Fruit fly (Drosophila melanogaster) whole organism, embryonic: ENCODE data around the gene LSm3.

Experiments
- B-H1 ChIP-seq: fragments of 200-800 bp; sonication (Bioruptor generic); IDR thresholded peaks from 3 replicates; pipeline ENCODE4 v1.3.6; 2022; ENCODE audit warnings: missing biosample characterization, missing genetic modification characterization
- CG10267 ChIP-seq: fragments of 200-800 bp; sonication (Bioruptor generic); optimal IDR thresholded peaks from 2 replicates; lab custom pipeline; 2018; ENCODE audit warnings: missing biosample characterization, mild to moderate bottlenecking, missing genetic modification characterization, moderate library complexity
- CG10462 ChIP-seq: fragments of 200-800 bp; sonication (Bioruptor generic); optimal IDR thresholded peaks from 2 replicates; lab custom pipeline; 2016; ENCODE audit warnings: missing biosample characterization, missing genetic modification characterization
- CG12104 ChIP-seq: fragments of 200-800 bp; sonication (Bioruptor generic); optimal IDR thresholded peaks from 3 replicates; lab custom pipeline; 2016; ENCODE audit warnings: missing biosample characterization, missing genetic modification characterization
- CG12299 ChIP-seq: fragments of 200-800 bp; sonication (Bioruptor generic); optimal IDR thresholded peaks from 2 replicates; lab custom pipeline; 2018; ENCODE audit warnings: missing biosample characterization, mild to moderate bottlenecking, missing genetic modification characterization
- CG13123 ChIP-seq: fragments of 200-800 bp; sonication (Bioruptor generic); optimal IDR thresholded peaks from 2 replicates; lab custom pipeline; 2016; ENCODE audit warnings: missing biosample characterization, missing genetic modification characterization
- CG14050 ChIP-seq: fragments of 200-800 bp; sonication (Bioruptor generic); IDR thresholded peaks from 3 replicates; pipeline ENCODE4 v1.3.6; 2022; ENCODE audit warnings: missing biosample characterization, missing genetic modification characterization
- CG14710 ChIP-seq: fragments of 200-800 bp; sonication (Bioruptor generic); optimal IDR thresholded peaks from 3 replicates; lab custom pipeline; 2019; ENCODE audit warnings: missing biosample characterization, mild to moderate bottlenecking, missing genetic modification characterization, moderate library complexity
- CG17385 ChIP-seq: fragments of 200-800 bp; sonication (Bioruptor generic); optimal IDR thresholded peaks from 3 replicates; lab custom pipeline; 2018; ENCODE audit warnings: missing biosample characterization, mild to moderate bottlenecking, missing genetic modification characterization
- CG33557 ChIP-seq: fragments of 200-800 bp; sonication (Bioruptor generic); optimal IDR thresholded peaks from 2 replicates; lab custom pipeline; 2019; ENCODE audit warnings: missing biosample characterization, mild to moderate bottlenecking, missing genetic modification characterization, moderate library complexity
- CG3847 ChIP-seq: fragments of 200-800 bp; sonication (Bioruptor generic); IDR thresholded peaks from 2 replicates; pipeline ENCODE4 v1.3.6; 2022; ENCODE audit warnings: missing biosample characterization, missing genetic modification characterization
- CG6175 ChIP-seq: fragments of 200-800 bp; sonication (Bioruptor generic); IDR thresholded peaks from 3 replicates; pipeline ENCODE4 v1.3.6; 2022; ENCODE audit warnings: missing biosample characterization, missing genetic modification characterization
- CG6654 ChIP-seq: fragments of 200-800 bp; sonication (Bioruptor generic); optimal IDR thresholded peaks from 2 replicates; lab custom pipeline; 2017; ENCODE audit warnings: missing biosample characterization, mild to moderate bottlenecking, missing genetic modification characterization
- CG6689 ChIP-seq: fragments of 200-800 bp; sonication (Bioruptor generic); IDR thresholded peaks from 2 replicates; pipeline ENCODE4 v1.3.6; 2022; ENCODE audit warnings: missing biosample characterization, missing genetic modification characterization
- CG7357 ChIP-seq: fragments of 200-800 bp; sonication (Bioruptor generic); IDR thresholded peaks from 3 replicates; pipeline ENCODE4 v1.3.6; 2022; ENCODE audit warnings: missing biosample characterization, missing genetic modification characterization
- CG8388 ChIP-seq: fragments of 200-800 bp; sonication (Bioruptor generic); optimal IDR thresholded peaks from 2 replicates; lab custom pipeline; 2019; ENCODE audit warnings: missing biosample characterization, mild to moderate bottlenecking, missing genetic modification characterization, moderate library complexity
- CG9437 ChIP-seq: fragments of 200-800 bp; sonication (Bioruptor generic); optimal IDR thresholded peaks from 2 replicates; lab custom pipeline; 2018; ENCODE audit warnings: missing biosample characterization, mild to moderate bottlenecking, missing genetic modification characterization
- CG9609 ChIP-seq: fragments of 200-800 bp; sonication (Bioruptor generic); optimal IDR thresholded peaks from 3 replicates; lab custom pipeline; 2016; ENCODE audit warnings: missing biosample characterization, missing genetic modification characterization
- Camta ChIP-seq: fragments of 200-800 bp; sonication (Bioruptor generic); optimal IDR thresholded peaks from 2 replicates; lab custom pipeline; 2016; ENCODE audit warnings: missing biosample characterization, missing genetic modification characterization
- D19A ChIP-seq: fragments of 200-800 bp; optimal IDR thresholded peaks from 3 replicates; lab custom pipeline; 2019; ENCODE audit warnings: missing biosample characterization, mild to moderate bottlenecking, missing genetic modification characterization, moderate library complexity
- Deaf1 ChIP-seq: fragments of 200-800 bp; optimal IDR thresholded peaks from 3 replicates; lab custom pipeline; 2019; ENCODE audit warnings: missing biosample characterization, mild to moderate bottlenecking, missing genetic modification characterization, moderate library complexity
- Drgx ChIP-seq: fragments of 200-800 bp; sonication (Bioruptor generic); IDR thresholded peaks from 2 replicates; pipeline ENCODE4 v1.3.6; 2022; ENCODE audit warnings: missing biosample characterization, missing genetic modification characterization
- Fer1 ChIP-seq: fragments of 200-800 bp; sonication (Bioruptor generic); optimal IDR thresholded peaks from 2 replicates; lab custom pipeline; 2017; ENCODE audit warnings: missing biosample characterization, mild to moderate bottlenecking, missing genetic modification characterization
- Gsc ChIP-seq: fragments of 200-800 bp; sonication (Bioruptor generic); IDR thresholded peaks from 2 replicates; pipeline ENCODE4 v1.3.6; 2022; ENCODE audit warnings: missing biosample characterization, missing genetic modification characterization
- H2.0 ChIP-seq: fragments of 200-800 bp; sonication (Bioruptor generic); IDR thresholded peaks from 2 replicates; pipeline ENCODE4 v1.3.6; 2022; ENCODE audit warnings: missing biosample characterization, missing genetic modification characterization
- HHEX ChIP-seq: fragments of 200-800 bp; sonication (Bioruptor generic); optimal IDR thresholded peaks from 3 replicates; lab custom pipeline; 2017; ENCODE audit warnings: missing biosample characterization, mild to moderate bottlenecking, missing genetic modification characterization, missing genetic modification reagents
- Lpt ChIP-seq: fragments of >200 bp; optimal IDR thresholded peaks from 2 replicates; lab custom pipeline; 2018; ENCODE audit warnings: missing biosample characterization, missing genetic modification characterization
- Mad ChIP-seq: fragments of 200-800 bp; sonication (Bioruptor generic); optimal IDR thresholded peaks from 2 replicates; lab custom pipeline; 2016; ENCODE audit warnings: missing biosample characterization, missing genetic modification characterization
- NK7.1 ChIP-seq: fragments of 200-800 bp; sonication (Bioruptor generic); optimal IDR thresholded peaks from 3 replicates; lab custom pipeline; 2016; ENCODE audit warnings: missing biosample characterization, missing genetic modification characterization
- Nf-YC ChIP-seq: fragments of 200-800 bp; optimal IDR thresholded peaks from 3 replicates; lab custom pipeline; 2019; ENCODE audit warnings: missing biosample characterization, mild to moderate bottlenecking, missing genetic modification characterization, moderate library complexity
- Rfx ChIP-seq: fragments of 200-800 bp; sonication (Bioruptor generic); IDR thresholded peaks from 2 replicates; pipeline ENCODE4 v1.3.6; 2022; ENCODE audit warnings: missing biosample characterization, missing genetic modification characterization
- Sox100B ChIP-seq: fragments of 200-800 bp; sonication (Bioruptor generic); optimal IDR thresholded peaks from 3 replicates; lab custom pipeline; 2018; ENCODE audit warnings: missing biosample characterization, mild to moderate bottlenecking, missing genetic modification characterization
- al ChIP-seq: fragments of 200-800 bp; sonication (Bioruptor generic); IDR thresholded peaks from 2 replicates; pipeline ENCODE4 v1.3.6; 2022; ENCODE audit warnings: missing biosample characterization, missing genetic modification characterization
- ase ChIP-seq: fragments of 200-800 bp; sonication (Bioruptor generic); IDR thresholded peaks from 3 replicates; pipeline ENCODE4 v1.3.6; 2022; ENCODE audit warnings: missing biosample characterization, missing genetic modification characterization
- ci ChIP-seq: fragments of 200-800 bp; sonication (Bioruptor generic); IDR thresholded peaks from 3 replicates; pipeline ENCODE4 v1.3.6; 2022; ENCODE audit warnings: missing biosample characterization, missing genetic modification characterization
- cwo ChIP-seq: fragments of 200-800 bp; sonication (Bioruptor generic); optimal IDR thresholded peaks from 3 replicates; lab custom pipeline; 2017; ENCODE audit warnings: missing biosample characterization, missing genetic modification characterization, mild to moderate bottlenecking, moderate library complexity, missing genetic modification reagents
- danr ChIP-seq: fragments of 200-800 bp; sonication (Bioruptor generic); IDR thresholded peaks from 2 replicates; pipeline ENCODE4 v1.3.6; 2022; ENCODE audit warnings: missing biosample characterization, missing genetic modification characterization
- dm ChIP-seq: fragments of 200-800 bp; sonication (Bioruptor generic); optimal IDR thresholded peaks from 3 replicates; lab custom pipeline; 2016; ENCODE audit warnings: missing biosample characterization, missing genetic modification characterization
- dmrt99B ChIP-seq: fragments of 200-800 bp; sonication (Bioruptor generic); optimal IDR thresholded peaks from 2 replicates; lab custom pipeline; 2018; ENCODE audit warnings: missing biosample characterization, mild to moderate bottlenecking, missing genetic modification characterization, moderate library complexity
- dpn ChIP-seq, 2 experiments: fragments of 200-800 bp; sonication (Bioruptor generic); optimal IDR thresholded peaks; 3 replicates each; lab custom pipeline; 2016; ENCODE audit warnings: missing biosample characterization in 2 of 2, missing genetic modification characterization in 2 of 2
- esg ChIP-seq: fragments of 200-800 bp; sonication (Bioruptor generic); conservative IDR thresholded peaks from 2 replicates; pipeline ENCODE4 v1.3.6; 2022; ENCODE audit warnings: missing biosample characterization, missing genetic modification characterization
- gem ChIP-seq: fragments of 200-800 bp; sonication (Bioruptor generic); optimal IDR thresholded peaks from 2 replicates; lab custom pipeline; 2019; ENCODE audit warnings: missing biosample characterization, mild to moderate bottlenecking, missing genetic modification characterization, moderate library complexity
- klu ChIP-seq: fragments of 200-800 bp; sonication (Bioruptor generic); IDR thresholded peaks from 2 replicates; pipeline ENCODE4 v1.3.6; 2022; ENCODE audit warnings: missing biosample characterization, missing genetic modification characterization
- lmd ChIP-seq: fragments of 200-800 bp; sonication (Bioruptor generic); IDR thresholded peaks from 2 replicates; pipeline ENCODE4 v1.3.6; 2022; ENCODE audit warnings: missing biosample characterization, missing genetic modification characterization
- lola ChIP-seq, 3 experiments: fragments of >200 bp in 2 of 3; fragments of 200-800 bp in 1 of 3; sonication (Bioruptor generic) in 1 of 3; optimal IDR thresholded peaks; 2 replicates each; lab custom pipeline; 2017 to 2019; ENCODE audit warnings: missing biosample characterization in 3 of 3, missing genetic modification characterization in 3 of 3, mild to moderate bottlenecking in 1 of 3, moderate library complexity in 1 of 3
- nerfin-1 ChIP-seq: fragments of 200-800 bp; sonication (Bioruptor generic); optimal IDR thresholded peaks from 3 replicates; lab custom pipeline; 2019; ENCODE audit warnings: missing biosample characterization, mild to moderate bottlenecking, missing genetic modification characterization, moderate library complexity
- nmo ChIP-seq: fragments of 200-800 bp; sonication (Bioruptor generic); optimal IDR thresholded peaks from 2 replicates; lab custom pipeline; 2018; ENCODE audit warnings: missing biosample characterization, mild to moderate bottlenecking, missing genetic modification characterization, moderate library complexity
- ranshi ChIP-seq: fragments of 200-800 bp; sonication (Bioruptor generic); IDR thresholded peaks from 2 replicates; pipeline ENCODE4 v1.3.6; 2022; ENCODE audit warnings: missing biosample characterization, missing genetic modification characterization
- slp2 ChIP-seq: fragments of 200-800 bp; sonication (Bioruptor generic); optimal IDR thresholded peaks from 2 replicates; lab custom pipeline; 2016; ENCODE audit warnings: missing biosample characterization, missing genetic modification characterization
- tup ChIP-seq: fragments of 200-800 bp; sonication (Bioruptor generic); optimal IDR thresholded peaks from 2 replicates; lab custom pipeline; 2016; ENCODE audit warnings: missing biosample characterization, mild to moderate bottlenecking, missing genetic modification characterization, moderate library complexity
- zfh1 ChIP-seq: fragments of 200-800 bp; sonication (Bioruptor generic); IDR thresholded peaks from 3 replicates; pipeline ENCODE4 v1.3.6; 2022; ENCODE audit warnings: missing biosample characterization, missing genetic modification characterization

The LSm3 gene

dm6 chr3R:23969449-23969848 lies 26.6 kb upstream of the LSm3 start (continued):
- TF ChIP-seq CG33557 (GFP tag; lab: Kevin White, UChicago) (no peak), Drgx (0 out of 2 replicates have a peak, but pooled peaks have one; percentile 11), gem (peak; percentile 77), ranshi (peak; percentile 26; the same call in 1 of the 2 replicates), zfh1 (GFP tag; lab: Robert Waterston, UW) (peak; percentile 29; the same call in 2 of the 3 replicates), CG6175 (no peak), CG6654 (GFP tag; lab: Kevin White, UChicago) (no peak), HHEX (GFP tag; lab: Kevin White, UChicago) (peak; percentile 63), CG17385 (GFP tag; lab: Kevin White, UChicago) (peak; percentile 40), lmd (GFP tag; lab: Robert Waterston, UW) (peak; percentile 65), dpn (GFP tag; optimal IDR thresholded peaks at IDR 0.05; lab: Kevin White, UChicago) (peak in 1 of 2 experiments; percentile 16), Deaf1 (tag; lab: Kevin White, UChicago) (peak; percentile 39), CG7357 (peak; percentile 52; the same call in 2 of the 3 replicates), CG9437 (GFP tag; lab: Kevin White, UChicago) (peak; percentile 35), klu (GFP tag; lab: Robert Waterston, UW) (peak; percentile 49; the same call in 1 of the 2 replicates), D19A (peak; percentile 95), Nf-YC (tag; lab: Kevin White, UChicago) (peak; percentile 62), CG12299 (peak; percentile 20), Fer1 (GFP tag; lab: Kevin White, UChicago) (peak; percentile 63), al (GFP tag; lab: Robert Waterston, UW) (peak; percentile 56), Camta (no peak), ase (GFP tag; lab: Robert Waterston, UW) (peak; percentile 58; the same call in 1 of the 3 replicates), Sox100B (GFP tag; lab: Kevin White, UChicago) (peak; percentile 55), CG14710 (tag; lab: Kevin White, UChicago) (peak; percentile 2), danr (GFP tag; lab: Robert Waterston, UW) (no peak), H2.0 (GFP tag; lab: Robert Waterston, UW) (peak; percentile 38; the same call in 1 of the 2 replicates), Mad (no peak), CG10462 (no peak), slp2 (GFP tag; lab: Kevin White, UChicago) (no peak), CG3847 (GFP tag; lab: Robert Waterston, UW) (peak; percentile 58), CG12104 (GFP tag; lab: Kevin White, UChicago) (peak; percentile 17), lola (GFP tag; optimal IDR thresholded peaks at IDR 0.05; lab: Kevin White, UChicago) (no peak), nerfin-1 (tag; lab: Kevin White, UChicago) (peak; percentile 33), NK7.1 (GFP tag; lab: Kevin White, UChicago) (no peak), CG10267 (peak; percentile 21), nmo (peak; percentile 48), Gsc (GFP tag; lab: Robert Waterston, UW) (no peak), CG9609 (no peak), esg (GFP tag; lab: Robert Waterston, UW) (peak; percentile 31; the same call in 1 of the 2 replicates), CG8388 (peak; percentile 47), Lpt (GFP tag; lab: Kevin White, UChicago) (no peak), Rfx (peak; percentile 48), dm (GFP tag; lab: Kevin White, UChicago) (no peak), dmrt99B (peak; percentile 58), CG14050 (GFP tag; lab: Robert Waterston, UW) (peak; percentile 20; the same call in 1 of the 3 replicates), CG13123 (no peak), ci (GFP tag; lab: Robert Waterston, UW) (0 out of 3 replicates have a peak, but pooled peaks have one; percentile 52), tup (GFP tag; lab: Kevin White, UChicago) (no peak), cwo (peak; percentile 53), B-H1 (GFP tag; lab: Robert Waterston, UW) (peak; percentile 33; the same call in 2 of the 3 replicates), CG6689 (GFP tag; lab: Robert Waterston, UW) (peak; percentile 52)
